Worm (Caenorhabditis elegans) whole organism, L1 larva: Measurements from ENCODE around the gene H14E04.3.

ENCODE experiments used
- C16A3.4 ChIP-seq: fragments of 150-350 bp; optimal IDR thresholded peaks from 2 replicates; lab custom pipeline; 2014; ENCODE audit warnings: missing biosample characterization, missing genetic modification characterization
- C34B4.2 ChIP-seq: sonication (generic microtip); optimal IDR thresholded peaks from 2 replicates; lab custom pipeline; 2017; ENCODE audit warnings: mild to moderate bottlenecking, missing genetic modification characterization, missing compliant biosample characterization
- aha-1 ChIP-seq: fragments of 150-350 bp; optimal IDR thresholded peaks from 2 replicates; lab custom pipeline; 2014; ENCODE audit warnings: missing biosample characterization, missing genetic modification characterization
- aly-2 ChIP-seq: fragments of 150-350 bp; optimal IDR thresholded peaks from 2 replicates; lab custom pipeline; 2014; ENCODE audit warnings: missing biosample characterization, missing genetic modification characterization
- ceh-88 ChIP-seq: fragments of 200-800 bp; sonication (Bioruptor generic); IDR thresholded peaks from 2 replicates; pipeline ENCODE4 v1.3.6; 2022; ENCODE audit warnings: missing genetic modification characterization, missing compliant biosample characterization
- ceh-90 ChIP-seq: sonication (generic microtip); optimal IDR thresholded peaks from 2 replicates; lab custom pipeline; 2016; ENCODE audit warnings: missing genetic modification characterization, missing compliant biosample characterization
- dsc-1 ChIP-seq: sonication (generic microtip); optimal IDR thresholded peaks from 2 replicates; lab custom pipeline; 2016; ENCODE audit warnings: mild to moderate bottlenecking, missing genetic modification characterization, missing compliant biosample characterization
- efl-1 ChIP-seq, 4 experiments: fragments of 150-350 bp; optimal IDR thresholded peaks in 3 of 4; peaks in 1 of 4; 1 replicate in 1 of 4; 2 replicates in 3 of 4; lab custom pipeline; 2014; ENCODE audit warnings: missing biosample characterization in 2 of 4, missing genetic modification characterization in 2 of 4, missing genetic modification reagents in 2 of 4
- egl-27 ChIP-seq, 2 experiments: fragments of 150-350 bp in 1 of 2; sonication (generic microtip); optimal IDR thresholded peaks; 3 replicates each; lab custom pipeline; 2017 to 2018; ENCODE audit warnings: missing biosample characterization in 2 of 2, missing genetic modification characterization in 2 of 2, missing genetic modification reagents in 2 of 2
- elt-2 ChIP-seq: sonication (generic microtip); optimal IDR thresholded peaks from 2 replicates; lab custom pipeline; 2016; ENCODE audit warnings: missing genetic modification characterization, mild to moderate bottlenecking, inconsistent platforms, missing compliant biosample characterization, missing genetic modification reagents
- fkh-10 ChIP-seq: sonication (generic microtip); optimal IDR thresholded peaks from 2 replicates; lab custom pipeline; 2017; ENCODE audit warnings: missing biosample characterization, missing genetic modification reagents, missing genetic modification characterization
- fkh-8 ChIP-seq: sonication (generic microtip); optimal IDR thresholded peaks from 2 replicates; lab custom pipeline; 2016; ENCODE audit warnings: mild to moderate bottlenecking, missing genetic modification characterization, missing compliant biosample characterization
- grh-1 ChIP-seq: fragments of 200-800 bp; sonication (Bioruptor generic); IDR thresholded peaks from 2 replicates; pipeline ENCODE4 v1.3.6; 2022; ENCODE audit warnings: missing genetic modification reagents, missing genetic modification characterization, missing compliant biosample characterization
- hlh-17 ChIP-seq: fragments of 200-800 bp; sonication (Bioruptor generic); optimal IDR thresholded peaks from 2 replicates; lab custom pipeline; 2018; ENCODE audit warnings: missing genetic modification characterization, mild to moderate bottlenecking, missing compliant biosample characterization, moderate library complexity, borderline replicate concordance
- irx-1 ChIP-seq: sonication (generic microtip); optimal IDR thresholded peaks from 2 replicates; lab custom pipeline; 2016; ENCODE audit warnings: missing genetic modification characterization, missing compliant biosample characterization
- lin-13 ChIP-seq: fragments of 150-350 bp; optimal IDR thresholded peaks from 2 replicates; lab custom pipeline; 2014; ENCODE audit warnings: missing biosample characterization, missing genetic modification reagents, missing genetic modification characterization
- lin-14 ChIP-seq: fragments of 200-800 bp; sonication (Bioruptor generic); optimal IDR thresholded peaks from 2 replicates; lab custom pipeline; 2018; ENCODE audit warnings: mild to moderate bottlenecking, missing genetic modification characterization, moderate library complexity, missing compliant biosample characterization
- lir-3 ChIP-seq: sonication (generic microtip); optimal IDR thresholded peaks from 2 replicates; lab custom pipeline; 2016; ENCODE audit warnings: mild to moderate bottlenecking, missing genetic modification characterization, moderate library complexity, missing compliant biosample characterization; ENCODE audit not compliant: poor library complexity
- lsy-2 ChIP-seq, 2 experiments: fragments of 150-350 bp; optimal IDR thresholded peaks; 2 replicates each; lab custom pipeline; 2014; ENCODE audit warnings: missing biosample characterization in 2 of 2, missing genetic modification characterization in 2 of 2
- mef-2 ChIP-seq: fragments of 150-350 bp; optimal IDR thresholded peaks from 2 replicates; lab custom pipeline; 2014; ENCODE audit warnings: missing biosample characterization, missing genetic modification characterization
- nhr-12 ChIP-seq: sonication (generic microtip); optimal IDR thresholded peaks from 2 replicates; lab custom pipeline; 2017; ENCODE audit warnings: missing biosample characterization, missing genetic modification characterization
- nhr-19 ChIP-seq: fragments of 200-800 bp; sonication (Bioruptor generic); conservative IDR thresholded peaks from 2 replicates; pipeline ENCODE4 v1.3.6; 2022; ENCODE audit warnings: missing genetic modification characterization, missing compliant biosample characterization
- nhr-28 ChIP-seq: fragments of 150-350 bp; optimal IDR thresholded peaks from 2 replicates; lab custom pipeline; 2014; ENCODE audit warnings: missing biosample characterization, missing genetic modification characterization
- nhr-47 ChIP-seq: sonication (generic microtip); optimal IDR thresholded peaks from 2 replicates; lab custom pipeline; 2016; ENCODE audit warnings: mild to moderate bottlenecking, missing genetic modification characterization, moderate library complexity, missing compliant biosample characterization
- nhr-85 ChIP-seq: sonication (generic microtip); peaks from one replicate; lab custom pipeline; 2016; ENCODE audit warnings: missing genetic modification characterization, inconsistent platforms, missing compliant biosample characterization
- nhr-90 ChIP-seq: sonication (generic microtip); optimal IDR thresholded peaks from 2 replicates; lab custom pipeline; 2016; ENCODE audit warnings: mild to moderate bottlenecking, missing genetic modification characterization, missing compliant biosample characterization; ENCODE audit not compliant: poor library complexity
- pag-3 ChIP-seq: sonication (generic microtip); optimal IDR thresholded peaks from 2 replicates; lab custom pipeline; 2017; ENCODE audit warnings: missing genetic modification characterization, mild to moderate bottlenecking, missing compliant biosample characterization, antibody characterized with exemption, borderline replicate concordance; ENCODE audit not compliant: insufficient read depth
- pax-3 ChIP-seq: fragments of 200-800 bp; sonication (Bioruptor generic); optimal IDR thresholded peaks from 2 replicates; lab custom pipeline; 2018; ENCODE audit warnings: mild to moderate bottlenecking, missing genetic modification characterization, moderate library complexity, missing compliant biosample characterization
- rnt-1 ChIP-seq: sonication (generic microtip); optimal IDR thresholded peaks from 2 replicates; lab custom pipeline; 2016; ENCODE audit warnings: mild to moderate bottlenecking, missing genetic modification characterization, moderate library complexity, missing compliant biosample characterization
- skn-1 ChIP-seq: fragments of 150-350 bp; optimal IDR thresholded peaks from 2 replicates; lab custom pipeline; 2014; ENCODE audit warnings: missing biosample characterization, missing genetic modification characterization
- snpc-4 ChIP-seq: fragments of 150-350 bp; optimal IDR thresholded peaks from 2 replicates; lab custom pipeline; 2014; ENCODE audit warnings: missing biosample characterization, missing genetic modification characterization
- sox-4 ChIP-seq: sonication (generic microtip); optimal IDR thresholded peaks from 2 replicates; lab custom pipeline; 2016; ENCODE audit warnings: missing genetic modification characterization, missing compliant biosample characterization
- sptf-1 ChIP-seq: fragments of 150-350 bp; optimal IDR thresholded peaks from 2 replicates; lab custom pipeline; 2014; ENCODE audit warnings: missing biosample characterization, missing genetic modification characterization
- swsn-7 ChIP-seq: sonication (generic microtip); optimal IDR thresholded peaks from 2 replicates; lab custom pipeline; 2016; ENCODE audit warnings: missing genetic modification characterization, missing compliant biosample characterization
- unc-130 ChIP-seq: fragments of 150-350 bp; optimal IDR thresholded peaks from 2 replicates; lab custom pipeline; 2017; ENCODE audit warnings: missing biosample characterization, missing genetic modification characterization, inconsistent platforms
- unc-30 ChIP-seq: sonication (generic microtip); optimal IDR thresholded peaks from 2 replicates; lab custom pipeline; 2017; ENCODE audit warnings: missing biosample characterization, missing genetic modification characterization
- unc-98 ChIP-seq: fragments of 200-800 bp; sonication (Bioruptor generic); IDR thresholded peaks from 2 replicates; pipeline ENCODE4 v1.3.6; 2022; ENCODE audit warnings: missing genetic modification characterization, missing compliant biosample characterization
- zag-1 ChIP-seq: fragments of 150-350 bp; optimal IDR thresholded peaks from 2 replicates; lab custom pipeline; 2014; ENCODE audit warnings: missing biosample characterization, missing genetic modification characterization
- ztf-4 ChIP-seq: fragments of 150-350 bp; optimal IDR thresholded peaks from 2 replicates; lab custom pipeline; 2014; ENCODE audit warnings: missing biosample characterization, missing genetic modification characterization

The H14E04.3 gene

DNA sequence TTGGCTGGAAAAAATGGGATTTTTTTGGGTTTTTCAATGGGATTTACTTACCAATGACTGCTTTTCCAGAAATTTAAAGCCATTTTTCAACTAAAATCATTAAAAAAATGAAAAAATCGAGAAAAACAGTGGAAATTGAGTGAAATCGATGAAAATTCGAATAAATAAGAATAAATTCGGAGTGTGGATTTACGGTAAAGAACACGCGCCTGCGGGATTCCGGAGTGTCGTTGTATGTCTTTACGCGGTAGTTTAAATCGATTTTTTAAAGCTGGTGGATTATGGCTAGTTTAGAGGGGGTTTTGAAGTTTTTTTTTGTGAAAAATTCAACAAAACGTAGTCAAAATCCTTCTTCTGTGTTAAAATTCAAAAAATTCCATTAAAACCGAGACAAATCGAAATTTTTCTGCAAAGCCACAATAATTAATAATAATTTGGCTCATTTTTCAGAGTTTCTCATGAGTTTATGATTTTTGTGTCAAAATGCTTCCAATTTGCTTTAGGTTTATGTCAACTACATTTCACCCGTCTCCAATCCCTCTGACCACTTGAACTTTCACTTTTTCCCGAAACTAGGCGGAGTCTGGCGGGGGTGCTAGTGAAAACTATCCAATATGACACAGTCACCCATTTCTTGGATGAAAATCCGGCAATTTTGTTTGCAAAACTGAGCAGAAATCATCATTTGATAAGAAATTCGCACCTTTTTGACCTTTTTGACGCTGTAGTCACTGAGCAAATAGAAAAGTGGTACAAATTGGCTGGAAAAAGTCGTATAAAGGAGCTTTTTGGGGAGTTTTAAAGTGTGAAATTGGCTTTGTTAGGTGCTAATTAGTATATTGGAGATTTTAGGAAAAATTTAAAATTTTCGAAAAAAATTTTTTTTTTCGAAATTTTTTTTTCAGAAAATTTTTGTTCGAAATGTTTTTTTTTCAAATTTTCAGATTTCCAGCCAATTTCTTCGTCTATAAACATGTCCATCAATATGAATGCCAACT is 15.0 kb upstream of the H14E04.3 start, which contains the start of the genes cic-1 and strm-1 (continued):
- TF ChIP-seq swsn-7 (tag; lab: Kevin White, UChicago) (peak; percentile 64), sox-4 (tag; lab: Kevin White, UChicago) (no peak), skn-1 (tag; lab: Kevin White, UChicago) (peak; percentile 59), fkh-10 (GFP tag; lab: Kevin White, UChicago) (no peak)

DNA sequence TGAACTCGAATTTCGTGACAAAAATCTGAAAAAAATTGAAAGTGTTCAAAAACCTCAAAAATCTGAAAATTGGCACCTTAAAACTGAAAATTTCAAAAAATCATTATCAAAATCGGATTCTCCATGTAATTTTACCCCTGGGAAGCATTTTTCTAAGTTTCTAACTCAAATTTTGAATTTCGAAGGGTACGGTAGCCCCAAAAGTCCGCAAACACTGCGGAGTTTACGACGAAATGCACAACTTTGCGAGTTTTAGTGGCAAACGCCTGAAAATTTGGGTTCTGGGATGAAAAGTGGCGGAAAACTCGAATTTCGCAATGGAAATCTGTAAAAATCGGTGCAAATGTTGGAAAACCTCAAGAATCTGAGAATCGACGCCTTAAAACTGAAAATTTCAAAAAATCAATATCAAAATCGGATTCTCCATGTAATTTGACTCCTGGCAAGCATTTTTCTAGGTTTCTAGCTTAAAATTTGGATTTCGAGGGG is 7.3 kb upstream of the H14E04.3 start:
- peak; percentile 27 for TF ChIP-seq lin-13 (GFP tag; lab: Kevin White, UChicago)
- no peak for TF ChIP-seq efl-1 (optimal IDR thresholded peaks at IDR 0.05; lab: Kevin White, UChicago)
- TF ChIP-seq efl-1 (GFP tag; optimal IDR thresholded peaks at IDR 0.05 in 1 of 2; lab: Kevin White, UChicago) = peak in 1 of 2 experiments; percentile 91
- no peak for TF ChIP-seq unc-98 (GFP tag; lab: Robert Waterston, UW)

DNA sequence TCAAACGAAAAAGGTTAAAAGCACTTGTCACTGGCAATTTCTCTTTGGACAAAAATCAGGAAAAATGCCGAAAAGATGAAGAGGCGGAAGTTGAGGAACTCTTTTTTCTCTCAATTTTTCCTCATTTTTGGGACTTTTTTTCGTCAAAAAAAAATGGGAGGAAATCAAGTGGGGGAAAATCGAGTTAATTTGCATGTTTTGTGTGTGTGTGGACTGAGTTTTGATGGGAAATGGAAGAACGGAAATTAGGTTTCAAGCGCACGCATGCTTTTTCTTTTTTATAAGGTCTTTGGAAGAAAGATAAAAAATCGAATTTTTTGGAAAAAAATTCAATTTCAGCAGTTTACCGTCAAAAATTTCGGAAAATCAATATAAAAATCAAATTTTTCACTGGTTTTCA is 5.3 kb upstream of the H14E04.3 start:
- peak; percentile 72 for TF ChIP-seq lin-14 (GFP tag; lab: Kevin White, UChicago)
- TF ChIP-seq efl-1 (optimal IDR thresholded peaks at IDR 0.05; lab: Kevin White, UChicago) = no peak
- TF ChIP-seq efl-1 (GFP tag; optimal IDR thresholded peaks at IDR 0.05 in 1 of 2; lab: Kevin White, UChicago) = peak in 1 of 2 experiments; percentile 72
- no peak for TF ChIP-seq nhr-28
- TF ChIP-seq fkh-10 (GFP tag; lab: Kevin White, UChicago) = peak; percentile 38
- no peak for TF ChIP-seq ceh-90 (tag; lab: Kevin White, UChicago)

DNA sequence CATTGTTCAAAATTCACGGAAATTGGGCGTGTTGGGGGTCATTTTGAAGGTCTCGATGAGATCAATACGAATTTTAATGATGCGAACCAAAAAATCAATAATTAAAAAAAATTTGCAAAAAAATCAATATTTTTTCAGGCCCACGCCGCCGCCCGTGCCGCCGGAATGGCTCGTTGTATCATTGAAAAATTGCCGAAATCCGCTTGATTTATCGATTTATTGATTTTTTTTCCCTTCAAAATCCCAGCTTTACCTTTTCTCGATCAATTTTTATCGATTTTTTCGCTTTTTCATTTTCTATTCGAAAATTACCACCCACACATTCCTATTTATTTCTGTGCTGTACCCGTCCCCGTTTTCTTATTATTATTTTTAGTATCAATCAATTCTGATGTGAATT is 2.0 kb downstream of the H14E04.3 start:
- TF ChIP-seq pag-3 (tag; lab: Kevin White, UChicago) (no peak), aha-1 (tag; lab: Kevin White, UChicago) (no peak), zag-1 (tag; lab: Kevin White, UChicago) (no peak), swsn-7 (tag; lab: Kevin White, UChicago) (no peak), ceh-88 (GFP tag; lab: Robert Waterston, UW) (no peak), aly-2 (no peak), dsc-1 (tag; lab: Kevin White, UChicago) (no peak), nhr-28 (no peak)

DNA sequence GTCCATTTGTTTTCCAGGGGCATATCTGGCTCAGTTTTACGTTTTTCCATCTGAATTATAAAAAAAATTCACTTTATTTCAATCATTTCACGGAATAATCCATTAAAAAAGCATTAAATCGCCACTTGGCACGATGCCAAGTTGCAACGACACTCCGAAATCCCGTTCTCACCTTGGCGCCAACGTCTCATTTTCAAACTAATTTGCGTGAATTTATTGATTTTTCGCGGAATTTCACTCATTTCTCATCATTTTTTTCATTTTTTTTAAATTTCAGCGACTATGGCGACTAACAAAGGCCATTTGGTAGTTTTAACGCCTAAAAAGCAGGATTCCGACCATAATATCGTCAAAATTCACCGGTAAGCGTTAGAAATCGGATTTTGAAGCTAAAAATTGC is 10.5 kb downstream of the H14E04.3 start, which contains the start of gene H14E04.2:
H14E04.2 (plus strand) TSS at position 276 of the 400 bp plus-strand sequence.
- TF ChIP-seq fkh-10 (GFP tag; lab: Kevin White, UChicago) (peak; percentile 27), C34B4.2 (tag; lab: Kevin White, UChicago) (no peak), nhr-12 (tag; lab: Kevin White, UChicago) (no peak), egl-27 (tag; optimal IDR thresholded peaks at IDR 0.05; lab: Kevin White, UChicago) (no peak), lin-14 (GFP tag; lab: Kevin White, UChicago) (peak; percentile 85), snpc-4 (tag; lab: Kevin White, UChicago) (peak; percentile 20), hlh-17 (GFP tag; lab: Kevin White, UChicago) (no peak), aha-1 (tag; lab: Kevin White, UChicago) (no peak), grh-1 (GFP tag; lab: Robert Waterston, UW) (peak; percentile 77), ztf-4 (tag; lab: Kevin White, UChicago) (no peak), pax-3 (tag; lab: Kevin White, UChicago) (peak; percentile 73), ceh-88 (GFP tag; lab: Robert Waterston, UW) (0 out of 2 replicates have a peak, but pooled peaks have one; percentile 24), nhr-19 (peak; percentile 78), unc-30 (tag; lab: Kevin White, UChicago) (no peak), mef-2 (no peak), lsy-2 (tag; optimal IDR thresholded peaks at IDR 0.05; lab: Kevin White, UChicago) (peak; percentile 84 to 92), ceh-90 (tag; lab: Kevin White, UChicago) (no peak), irx-1 (peak; percentile 63), nhr-85 (tag; lab: Kevin White, UChicago) (peak; percentile 93), nhr-47 (tag; lab: Kevin White, UChicago) (peak; percentile 87), sptf-1 (tag; lab: Kevin White, UChicago) (no peak), C16A3.4 (tag; lab: Kevin White, UChicago) (peak; percentile 87), sox-4 (tag; lab: Kevin White, UChicago) (no peak), nhr-90 (tag; lab: Kevin White, UChicago) (peak; percentile 73), fkh-8 (peak; percentile 60), skn-1 (tag; lab: Kevin White, UChicago) (peak; percentile 58), lir-3 (tag; lab: Kevin White, UChicago) (no peak), elt-2 (tag; lab: Kevin White, UChicago) (peak; percentile 19), unc-130 (tag; lab: Kevin White, UChicago) (peak; percentile 94), aly-2 (no peak), rnt-1 (tag; lab: Kevin White, UChicago) (peak; percentile 85)
